Fruit fly (Drosophila melanogaster) whole organism, embryonic: ENCODE data around the gene CG43755.

ENCODE experiments used
- Abd-B ChIP-seq: fragments of 200-800 bp; sonication (Bioruptor generic); optimal IDR thresholded peaks from 2 replicates; lab custom pipeline; 2018; ENCODE audit warnings: missing biosample characterization, mild to moderate bottlenecking, missing genetic modification characterization, moderate library complexity
- Atf3 ChIP-seq: fragments of 200-800 bp; sonication (Bioruptor generic); optimal IDR thresholded peaks from 3 replicates; lab custom pipeline; 2016; ENCODE audit warnings: missing biosample characterization, missing genetic modification characterization
- Bdp1 ChIP-seq: fragments of 200-800 bp; sonication (Bioruptor generic); optimal IDR thresholded peaks from 3 replicates; lab custom pipeline; 2016; ENCODE audit warnings: missing biosample characterization, missing genetic modification characterization
- C15 ChIP-seq: fragments of 200-800 bp; sonication (Bioruptor generic); IDR thresholded peaks from 3 replicates; pipeline ENCODE4 v1.3.6; 2022; ENCODE audit warnings: missing biosample characterization, missing genetic modification characterization
- CG10274 ChIP-seq: fragments of 200-800 bp; sonication (Bioruptor generic); optimal IDR thresholded peaks from 3 replicates; lab custom pipeline; 2017; ENCODE audit warnings: missing biosample characterization, mild to moderate bottlenecking, missing genetic modification characterization
- CG10979 ChIP-seq: fragments of 200-800 bp; sonication (Bioruptor generic); optimal IDR thresholded peaks from 2 replicates; lab custom pipeline; 2018; ENCODE audit warnings: missing biosample characterization, mild to moderate bottlenecking, missing genetic modification characterization, moderate library complexity
- CG11696 ChIP-seq: fragments of 200-800 bp; sonication (Bioruptor generic); IDR thresholded peaks from 2 replicates; pipeline ENCODE4 v1.3.6; 2022; ENCODE audit warnings: missing biosample characterization, missing genetic modification characterization
- CG12071 ChIP-seq: fragments of 200-800 bp; sonication (Bioruptor generic); optimal IDR thresholded peaks from 3 replicates; lab custom pipeline; 2018; ENCODE audit warnings: missing biosample characterization, mild to moderate bottlenecking, missing genetic modification characterization
- CG12219 ChIP-seq: fragments of 200-800 bp; sonication (Bioruptor generic); optimal IDR thresholded peaks from 3 replicates; lab custom pipeline; 2018; ENCODE audit warnings: missing biosample characterization, mild to moderate bottlenecking, missing genetic modification characterization
- CG1602 ChIP-seq: fragments of 200-800 bp; sonication (Bioruptor generic); optimal IDR thresholded peaks from 3 replicates; lab custom pipeline; 2016; ENCODE audit warnings: missing biosample characterization, missing genetic modification characterization
- CG1603 ChIP-seq: fragments of 200-800 bp; sonication (Bioruptor generic); optimal IDR thresholded peaks from 2 replicates; lab custom pipeline; 2019; ENCODE audit warnings: missing biosample characterization, mild to moderate bottlenecking, missing genetic modification characterization, moderate library complexity
- CG16813 ChIP-seq: fragments of 200-800 bp; sonication (Bioruptor generic); IDR thresholded peaks from 3 replicates; pipeline ENCODE4 v1.3.6; 2022; ENCODE audit warnings: missing biosample characterization, missing genetic modification characterization; ENCODE audit not compliant: partially characterized antibody
- CG17186 ChIP-seq: fragments of 200-800 bp; sonication (Bioruptor generic); optimal IDR thresholded peaks from 3 replicates; lab custom pipeline; 2017; ENCODE audit warnings: missing biosample characterization, missing genetic modification reagents, missing genetic modification characterization
- CG17328 ChIP-seq: fragments of 200-800 bp; sonication (Bioruptor generic); IDR thresholded peaks from 2 replicates; pipeline ENCODE4 v1.3.6; 2022; ENCODE audit warnings: missing biosample characterization, missing genetic modification characterization
- CG17568 ChIP-seq: fragments of 200-800 bp; sonication (Bioruptor generic); optimal IDR thresholded peaks from 2 replicates; lab custom pipeline; 2018; ENCODE audit warnings: missing biosample characterization, mild to moderate bottlenecking, missing genetic modification characterization, moderate library complexity
- CG18476 ChIP-seq: fragments of 200-800 bp; sonication (Bioruptor generic); optimal IDR thresholded peaks from 2 replicates; lab custom pipeline; 2016; ENCODE audit warnings: missing biosample characterization, mild to moderate bottlenecking, missing genetic modification characterization
- CG30020 ChIP-seq: fragments of 200-800 bp; optimal IDR thresholded peaks from 2 replicates; lab custom pipeline; 2019; ENCODE audit warnings: missing biosample characterization, mild to moderate bottlenecking, missing genetic modification characterization, moderate library complexity
- CG30403 ChIP-seq: fragments of 200-800 bp; sonication (Bioruptor generic); optimal IDR thresholded peaks from 3 replicates; lab custom pipeline; 2016; ENCODE audit warnings: missing biosample characterization, missing genetic modification characterization
- CG33557 ChIP-seq: fragments of 200-800 bp; sonication (Bioruptor generic); optimal IDR thresholded peaks from 2 replicates; lab custom pipeline; 2019; ENCODE audit warnings: missing biosample characterization, mild to moderate bottlenecking, missing genetic modification characterization, moderate library complexity
- CG3407 ChIP-seq: fragments of 200-800 bp; sonication (Bioruptor generic); optimal IDR thresholded peaks from 2 replicates; lab custom pipeline; 2018; ENCODE audit warnings: missing biosample characterization, mild to moderate bottlenecking, missing genetic modification characterization
- CG34376 ChIP-seq: fragments of 200-800 bp; sonication (Bioruptor generic); optimal IDR thresholded peaks from 2 replicates; lab custom pipeline; 2018; ENCODE audit warnings: missing biosample characterization, mild to moderate bottlenecking, missing genetic modification characterization
- CG42726 ChIP-seq: fragments of 200-800 bp; sonication (Bioruptor generic); IDR thresholded peaks from 2 replicates; pipeline ENCODE4 v1.3.6; 2022; ENCODE audit warnings: missing biosample characterization, missing genetic modification characterization; ENCODE audit not compliant: partially characterized antibody
- CG4404 ChIP-seq: fragments of 200-800 bp; sonication (Bioruptor generic); IDR thresholded peaks from 2 replicates; pipeline ENCODE4 v1.3.6; 2022; ENCODE audit warnings: missing biosample characterization, missing genetic modification characterization
- CG5953 ChIP-seq: fragments of 200-800 bp; sonication (Bioruptor generic); IDR thresholded peaks from 2 replicates; pipeline ENCODE4 v1.3.6; 2022; ENCODE audit warnings: missing biosample characterization, missing genetic modification characterization
- CG8924 ChIP-seq: fragments of 200-800 bp; optimal IDR thresholded peaks from 3 replicates; lab custom pipeline; 2019; ENCODE audit warnings: missing biosample characterization, mild to moderate bottlenecking, missing genetic modification characterization, moderate library complexity
- CG9609 ChIP-seq: fragments of 200-800 bp; sonication (Bioruptor generic); optimal IDR thresholded peaks from 3 replicates; lab custom pipeline; 2016; ENCODE audit warnings: missing biosample characterization, missing genetic modification characterization
- CG9876 ChIP-seq: fragments of 200-800 bp; sonication (Bioruptor generic); optimal IDR thresholded peaks from 2 replicates; lab custom pipeline; 2016; ENCODE audit warnings: missing biosample characterization, missing genetic modification characterization
- CHES-1-like ChIP-seq: fragments of 200-800 bp; sonication (Bioruptor generic); optimal IDR thresholded peaks from 2 replicates; lab custom pipeline; 2016; ENCODE audit warnings: missing biosample characterization, missing genetic modification characterization
- Doc3 ChIP-seq: fragments of 200-800 bp; sonication (Bioruptor generic); IDR thresholded peaks from 3 replicates; pipeline ENCODE4 v1.3.6; 2022; ENCODE audit warnings: missing biosample characterization, missing genetic modification characterization; ENCODE audit not compliant: partially characterized antibody
- E2f1 ChIP-seq: fragments of 200-800 bp; sonication (Bioruptor generic); IDR thresholded peaks from 2 replicates; pipeline ENCODE4 v1.3.6; 2022; ENCODE audit warnings: missing biosample characterization, missing genetic modification characterization
- HLH3B ChIP-seq: fragments of 200-800 bp; sonication (Bioruptor generic); IDR thresholded peaks from 2 replicates; pipeline ENCODE4 v1.3.6; 2022; ENCODE audit warnings: missing biosample characterization, missing genetic modification characterization
- Hr51 ChIP-seq, 2 experiments: fragments of 200-800 bp; sonication (Bioruptor generic); optimal IDR thresholded peaks; 2 replicates in 1 of 2; 3 replicates in 1 of 2; lab custom pipeline; 2016 to 2018; ENCODE audit warnings: missing biosample characterization in 2 of 2, missing genetic modification characterization in 2 of 2, mild to moderate bottlenecking in 1 of 2, moderate library complexity in 1 of 2
- Mad ChIP-seq: fragments of 200-800 bp; sonication (Bioruptor generic); optimal IDR thresholded peaks from 2 replicates; lab custom pipeline; 2016; ENCODE audit warnings: missing biosample characterization, missing genetic modification characterization
- Ssrp ChIP-seq: fragments of 200-800 bp; sonication (Bioruptor generic); optimal IDR thresholded peaks from 2 replicates; lab custom pipeline; 2018; ENCODE audit warnings: missing biosample characterization, mild to moderate bottlenecking, missing genetic modification characterization, moderate library complexity
- ase ChIP-seq: fragments of 200-800 bp; sonication (Bioruptor generic); IDR thresholded peaks from 3 replicates; pipeline ENCODE4 v1.3.6; 2022; ENCODE audit warnings: missing biosample characterization, missing genetic modification characterization
- bigmax ChIP-seq: fragments of 200-800 bp; sonication (Bioruptor generic); optimal IDR thresholded peaks from 2 replicates; lab custom pipeline; 2018; ENCODE audit warnings: missing biosample characterization, mild to moderate bottlenecking, missing genetic modification characterization
- corto ChIP-seq: fragments of 200-800 bp; sonication (Bioruptor generic); optimal IDR thresholded peaks from 2 replicates; lab custom pipeline; 2016; ENCODE audit warnings: missing biosample characterization, mild to moderate bottlenecking, missing genetic modification characterization, moderate library complexity
- dan ChIP-seq: fragments of 200-800 bp; sonication (Bioruptor generic); IDR thresholded peaks from 2 replicates; pipeline ENCODE4 v1.3.6; 2022; ENCODE audit warnings: missing biosample characterization, missing genetic modification characterization
- fd64A ChIP-seq: fragments of 200-800 bp; sonication (Bioruptor generic); optimal IDR thresholded peaks from 3 replicates; lab custom pipeline; 2018; ENCODE audit warnings: missing biosample characterization, mild to moderate bottlenecking, missing genetic modification characterization
- ind ChIP-seq: fragments of 200-800 bp; sonication (Bioruptor generic); optimal IDR thresholded peaks from 3 replicates; lab custom pipeline; 2016; ENCODE audit warnings: missing biosample characterization, missing genetic modification characterization
- kni ChIP-seq: fragments of 200-800 bp; sonication (Bioruptor generic); optimal IDR thresholded peaks from 3 replicates; lab custom pipeline; 2017; ENCODE audit warnings: mild to moderate bottlenecking, missing biosample characterization, missing genetic modification reagents, missing genetic modification characterization
- nom ChIP-seq: fragments of 200-800 bp; sonication (Bioruptor generic); optimal IDR thresholded peaks from 2 replicates; lab custom pipeline; 2017; ENCODE audit warnings: missing biosample characterization, missing genetic modification characterization, mild to moderate bottlenecking, moderate library complexity, missing genetic modification reagents
- pan ChIP-seq, 4 experiments: fragments of >200 bp in 3 of 4; fragments of 200-800 bp in 1 of 4; sonication (Bioruptor generic) in 1 of 4; optimal IDR thresholded peaks in 3 of 4; IDR thresholded peaks in 1 of 4; 2 replicates each; pipeline versions ENCODE4 v1.3.6 to Lab custom; 2017 to 2022; ENCODE audit warnings: missing biosample characterization in 2 of 4, missing genetic modification characterization in 2 of 4, mixed read lengths in 1 of 4
- run ChIP-seq: fragments of 200-800 bp; sonication (Bioruptor generic); optimal IDR thresholded peaks from 3 replicates; lab custom pipeline; 2018; ENCODE audit warnings: missing biosample characterization, mild to moderate bottlenecking, missing genetic modification characterization
- salm ChIP-seq: fragments of 200-800 bp; sonication (Bioruptor generic); optimal IDR thresholded peaks from 2 replicates; lab custom pipeline; 2018; ENCODE audit warnings: missing biosample characterization, mild to moderate bottlenecking, missing genetic modification characterization
- tgo ChIP-seq: fragments of 200-800 bp; sonication (Bioruptor generic); IDR thresholded peaks from 3 replicates; pipeline ENCODE4 v1.3.6; 2022; ENCODE audit warnings: missing biosample characterization, missing genetic modification characterization
- tup ChIP-seq: fragments of 200-800 bp; sonication (Bioruptor generic); optimal IDR thresholded peaks from 2 replicates; lab custom pipeline; 2016; ENCODE audit warnings: missing biosample characterization, mild to moderate bottlenecking, missing genetic modification characterization, moderate library complexity
- unpg ChIP-seq: fragments of 200-800 bp; sonication (Bioruptor generic); optimal IDR thresholded peaks from 3 replicates; lab custom pipeline; 2018; ENCODE audit warnings: missing biosample characterization, mild to moderate bottlenecking, missing genetic modification characterization, moderate library complexity

Gene CG43755

dm6 chr2L:294452-295362, 34.9 kb downstream of the CG43755 start, which contains the start of the genes U2af38 and Stip1 (continued):
- TF ChIP-seq CG18476 (GFP tag; lab: Kevin White, UChicago) (no peak), CG17328 (GFP tag; lab: Robert Waterston, UW) (no peak), Abd-B (GFP tag; lab: Kevin White, UChicago) (no peak), CG34376 (GFP tag; lab: Kevin White, UChicago) (peak; percentile 34), corto (GFP tag; lab: Kevin White, UChicago) (no peak), Hr51 (GFP tag; optimal IDR thresholded peaks at IDR 0.05; lab: Kevin White, UChicago) (peak in 1 of 2 experiments; percentile 3), CG8924 (tag; lab: Kevin White, UChicago) (peak; percentile 47), CHES-1-like (GFP tag; lab: Kevin White, UChicago) (no peak), CG33557 (no peak), CG9609 (no peak), CG4404 (GFP tag; lab: Robert Waterston, UW) (no peak), CG1602 (GFP tag; lab: Kevin White, UChicago) (no peak), CG1603 (peak; percentile 49), nom (GFP tag; lab: Kevin White, UChicago) (peak; percentile 26), CG30020 (peak; percentile 33), Doc3 (peak; percentile 61), CG9876 (no peak), C15 (GFP tag; lab: Robert Waterston, UW) (no peak), CG16813 (GFP tag; lab: Robert Waterston, UW) (peak; percentile 70), Ssrp (no peak), fd64A (no peak), CG5953 (GFP tag; lab: Robert Waterston, UW) (no peak), CG17186 (GFP tag; lab: Kevin White, UChicago) (no peak), Atf3 (GFP tag; lab: Kevin White, UChicago) (no peak), salm (no peak), CG11696 (GFP tag; lab: Robert Waterston, UW) (no peak), Mad (no peak), Bdp1 (GFP tag; lab: Kevin White, UChicago) (no peak), pan (optimal IDR thresholded peaks at IDR 0.05; lab: Kevin White, UChicago) (no peak), pan (GFP tag; optimal IDR thresholded peaks at IDR 0.05 in 1 of 2, IDR thresholded peaks at IDR 0.05 in 1 of 2) (no peak), CG3407 (GFP tag; lab: Kevin White, UChicago) (no peak), run (tag; lab: Kevin White, UChicago) (no peak), kni (GFP tag; lab: Kevin White, UChicago) (no peak), CG10274 (no peak), tgo (no peak), bigmax (GFP tag; lab: Kevin White, UChicago) (peak; percentile 55), tup (no peak), CG17568 (GFP tag; lab: Kevin White, UChicago) (no peak), ase (GFP tag; lab: Robert Waterston, UW) (no peak), CG10979 (tag; lab: Kevin White, UChicago) (no peak), dan (GFP tag; lab: Robert Waterston, UW) (no peak), E2f1 (no peak), CG42726 (GFP tag; lab: Robert Waterston, UW) (0 out of 2 replicates have a peak, but pooled peaks have one; percentile 16), CG12219 (GFP tag; lab: Kevin White, UChicago) (no peak), CG12071 (GFP tag; lab: Kevin White, UChicago) (no peak), CG30403 (GFP tag; lab: Kevin White, UChicago) (peak; percentile 28), unpg (no peak), HLH3B (GFP tag; lab: Robert Waterston, UW) (no peak), ind (GFP tag; lab: Kevin White, UChicago) (peak; percentile 4)
